Fruit fly (Drosophila melanogaster) whole organism, larva: ENCODE results near the gene CG18528.

Experiments
- noc ChIP-seq: fragments of 200-800 bp; sonication (Bioruptor generic); optimal IDR thresholded peaks from 3 replicates; lab custom pipeline; 2019; ENCODE audit warnings: missing biosample characterization, mild to moderate bottlenecking, missing genetic modification characterization, moderate library complexity

CG18528 gene

dm6 chr3R:24359957-24360356, at the start of gene CG18528:
Gene CG18528 (minus strand): TSS chr3R:24360144.
- TF ChIP-seq noc (tag; lab: Kevin White, UChicago): no peak

- no peak for TF ChIP-seq noc (tag; lab: Kevin White, UChicago)
Measured at dm6 chr3R:24392207-24392939, 32.4 kb upstream of the CG18528 start, which contains the start of gene CG13616. Gene CG13616 (plus strand): TSS chr3R:24392889.

DNA sequence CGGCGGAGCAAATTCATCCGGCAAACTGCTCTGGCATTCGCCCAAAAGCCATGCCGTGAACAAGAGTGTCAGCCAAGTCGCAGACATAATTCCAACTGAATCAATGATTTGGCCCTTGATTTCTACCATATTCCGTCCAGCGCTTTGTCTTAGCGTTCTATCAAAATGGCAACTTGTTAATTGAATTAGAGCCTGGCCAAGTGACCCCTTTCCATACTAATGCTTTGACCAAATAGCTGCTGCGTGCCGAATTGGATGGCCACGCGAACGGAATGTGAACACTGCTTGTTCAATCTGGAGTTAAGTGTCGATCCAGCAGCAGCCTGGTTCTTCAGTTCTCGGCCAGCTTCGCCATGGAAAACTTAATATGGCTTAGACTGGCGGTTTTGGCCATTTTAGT, 30.3 kb upstream of the CG18528 start, which contains the start of the genes CG5768 and CG13615:
TSS of gene CG5768 (minus strand) at position 101 of the 400 bp plus-strand sequence.
TSS of gene CG13615 (plus strand) at position 280 of the 400 bp plus-strand sequence.
- TF ChIP-seq noc (tag; lab: Kevin White, UChicago): no peak

- no peak for TF ChIP-seq noc (tag; lab: Kevin White, UChicago)
Measured at dm6 chr3R:24386434-24386833, 26.5 kb upstream of the CG18528 start.

DNA sequence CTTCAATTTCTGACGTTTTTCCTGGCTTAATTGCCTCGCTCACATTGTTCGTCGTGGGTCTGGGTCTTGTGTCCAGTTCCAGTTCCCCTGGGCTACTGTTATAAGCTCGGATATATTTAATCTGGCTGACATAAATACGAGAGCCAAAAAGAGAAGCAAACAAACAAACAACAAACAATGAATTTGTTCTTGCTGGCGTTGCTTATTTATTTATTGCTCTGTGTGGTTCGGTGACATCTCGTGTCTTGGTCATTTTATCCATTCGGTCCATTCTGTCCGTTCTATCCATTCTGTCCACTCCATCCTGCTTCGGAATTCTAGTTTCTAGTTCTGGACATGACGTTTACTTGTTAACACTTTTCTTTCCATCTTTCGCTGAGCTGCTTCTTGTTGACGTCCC, 25.0 kb upstream of the CG18528 start, which contains the start of gene CG17780:
TSS of gene CG17780 (minus strand) at position 101 of the 400 bp plus-strand sequence.
- TF ChIP-seq noc (tag; lab: Kevin White, UChicago): no peak

DNA sequence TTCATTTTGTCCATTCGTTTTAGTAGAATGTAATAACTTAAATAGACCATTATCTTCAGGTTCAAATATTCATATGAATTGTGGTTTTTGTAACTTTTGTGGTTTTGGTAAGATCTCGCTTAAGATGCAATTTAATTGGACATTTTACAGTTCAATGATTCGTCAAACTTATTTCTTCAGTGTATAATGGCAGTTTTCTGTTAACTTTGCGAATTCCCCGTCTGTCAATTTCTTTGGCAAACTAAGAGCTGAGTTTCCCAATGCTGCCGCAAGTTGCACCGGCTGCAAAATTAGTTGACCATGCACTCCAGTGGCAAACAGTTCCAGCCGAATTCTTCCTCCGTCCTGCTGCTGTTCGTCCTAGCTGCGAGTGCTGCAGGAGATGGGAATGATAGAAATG, 16.6 kb upstream of the CG18528 start, which contains the start of gene CG33342:
TSS of gene CG33342 (plus strand) at position 301 of the 400 bp plus-strand sequence.
- TF ChIP-seq noc (tag; lab: Kevin White, UChicago): no peak

- no peak for TF ChIP-seq noc (tag; lab: Kevin White, UChicago)
Measured at dm6 chr3R:24375561-24375960, 15.6 kb upstream of the CG18528 start, which contains the start of gene CG17781. Gene CG17781 (minus strand): TSS chr3R:24375661.

dm6 chr3R:24372662-24373061, 12.7 kb upstream of the CG18528 start, which contains the start of gene CG17782:
Gene CG17782 (minus strand): TSS chr3R:24372762.
- no peak for TF ChIP-seq noc (tag; lab: Kevin White, UChicago)

dm6 chr3R:24369268-24369667, 9.3 kb upstream of the CG18528 start, which contains the start of gene CG13614:
Gene CG13614 (plus strand): TSS chr3R:24369568.
- no peak for TF ChIP-seq noc (tag; lab: Kevin White, UChicago)

DNA sequence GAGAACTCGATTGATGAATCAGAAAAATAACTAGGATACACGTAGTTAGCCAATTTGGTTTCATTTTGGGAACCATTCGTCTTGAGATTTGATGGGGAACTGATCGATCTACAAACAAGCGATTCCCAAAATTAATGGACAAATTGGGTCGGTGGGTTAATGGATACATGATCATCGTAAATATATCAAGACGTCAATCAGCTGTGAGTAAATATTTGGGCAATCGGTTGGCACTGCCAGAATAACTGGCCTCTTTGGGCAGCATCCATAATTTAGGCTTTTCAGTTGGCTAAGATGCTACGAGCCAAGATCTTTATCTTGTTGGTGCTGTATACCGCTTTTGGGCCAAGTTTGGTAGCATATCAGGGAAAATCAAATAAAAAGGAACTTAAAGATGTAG, 8.1 kb upstream of the CG18528 start, which contains the start of the genes CG42812 and CG33341:
TSS of gene CG42812 (minus strand) at position 101 of the 400 bp plus-strand sequence.
TSS of gene CG33341 (plus strand) at position 295 of the 400 bp plus-strand sequence.
- no peak for TF ChIP-seq noc (tag; lab: Kevin White, UChicago)

DNA sequence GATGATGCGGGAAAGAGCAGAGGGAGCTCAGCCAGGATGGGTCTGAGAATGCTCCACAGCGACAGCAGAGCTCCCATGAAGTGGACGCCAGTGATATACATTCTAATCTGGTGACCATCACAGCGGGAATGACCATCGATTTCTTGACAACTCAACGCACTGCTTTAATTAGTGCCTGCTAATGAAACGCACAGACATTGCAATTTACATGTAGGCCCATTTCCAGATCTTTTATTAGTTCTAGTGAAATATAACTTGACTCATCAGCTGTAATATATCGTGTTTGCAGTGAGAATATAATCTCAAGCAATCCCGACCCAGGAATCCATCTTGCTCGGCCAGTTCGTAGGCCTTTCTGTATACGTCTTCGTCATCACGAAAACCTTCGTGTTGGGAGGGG, 7.2 kb upstream of the CG18528 start, which contains the start of gene CG42811:
TSS of gene CG42811 (minus strand) at position 101 of the 400 bp plus-strand sequence.
- no peak for TF ChIP-seq noc (tag; lab: Kevin White, UChicago)

dm6 chr3R:24364880-24365604, 5.1 kb upstream of the CG18528 start, which contains the start of the genes CG17784 and CG13613:
Gene CG17784 (minus strand): TSS chr3R:24364980.
Gene CG13613 (plus strand): TSS chr3R:24365554.
- no peak for TF ChIP-seq noc (tag; lab: Kevin White, UChicago)

- TF ChIP-seq noc (tag; lab: Kevin White, UChicago): no peak
Measured at dm6 chr3R:24362838-24363237, 2.9 kb upstream of the CG18528 start, which contains the start of gene CG33340. Gene CG33340 (plus strand): TSS chr3R:24363138.

dm6 chr3R:24361583-24361982, 1.6 kb upstream of the CG18528 start, which contains the start of the genes CG5762 and CG33339:
Gene CG5762 (minus strand): TSS chr3R:24361683.
Gene CG33339 (plus strand): TSS chr3R:24361847.
- TF ChIP-seq noc (tag; lab: Kevin White, UChicago): no peak

- no peak for TF ChIP-seq noc (tag; lab: Kevin White, UChicago)
Measured at dm6 chr3R:24357698-24358097, 2.2 kb downstream of the CG18528 start, which contains the start of gene Golgin84. Gene Golgin84 (minus strand): TSS chr3R:24357938.
